Worm (Caenorhabditis elegans) whole organism, midembryonic: ENCODE results near the gene gst-14.

Experiments used
- cog-1 ChIP-seq: sonication (generic microtip); optimal IDR thresholded peaks from 2 replicates; lab custom pipeline; 2016; ENCODE audit warnings: missing genetic modification characterization, missing compliant biosample characterization
- flt-1 ChIP-seq: fragments of 200-800 bp; sonication (Bioruptor generic); IDR thresholded peaks from 2 replicates; pipeline ENCODE4 v1.3.6; 2022; ENCODE audit warnings: missing genetic modification characterization, missing compliant biosample characterization
- klf-2 ChIP-seq: fragments of 200-800 bp; sonication (Bioruptor generic); conservative IDR thresholded peaks from 2 replicates; pipeline ENCODE4 v1.3.6; 2022; ENCODE audit warnings: missing genetic modification reagents, missing genetic modification characterization, missing compliant biosample characterization
- ref-1 ChIP-seq: fragments of 200-800 bp; sonication (Bioruptor generic); conservative IDR thresholded peaks from 2 replicates; pipeline ENCODE4 v1.3.6; 2022; ENCODE audit warnings: missing genetic modification reagents, missing genetic modification characterization, missing compliant biosample characterization
- tab-1 ChIP-seq: fragments of 200-800 bp; sonication (Bioruptor generic); IDR thresholded peaks from 2 replicates; pipeline ENCODE4 v1.3.6; 2022; ENCODE audit warnings: missing genetic modification characterization, missing compliant biosample characterization
- ztf-23 ChIP-seq: fragments of 200-800 bp; sonication (Bioruptor generic); IDR thresholded peaks from 2 replicates; pipeline ENCODE4 v1.3.6; 2022; ENCODE audit warnings: missing genetic modification reagents, missing genetic modification characterization, missing compliant biosample characterization
- ztf-29 ChIP-seq: fragments of 200-800 bp; sonication (Bioruptor generic); IDR thresholded peaks from 2 replicates; pipeline ENCODE4 v1.3.6; 2022; ENCODE audit warnings: missing genetic modification reagents, missing genetic modification characterization, missing compliant biosample characterization

DNA sequence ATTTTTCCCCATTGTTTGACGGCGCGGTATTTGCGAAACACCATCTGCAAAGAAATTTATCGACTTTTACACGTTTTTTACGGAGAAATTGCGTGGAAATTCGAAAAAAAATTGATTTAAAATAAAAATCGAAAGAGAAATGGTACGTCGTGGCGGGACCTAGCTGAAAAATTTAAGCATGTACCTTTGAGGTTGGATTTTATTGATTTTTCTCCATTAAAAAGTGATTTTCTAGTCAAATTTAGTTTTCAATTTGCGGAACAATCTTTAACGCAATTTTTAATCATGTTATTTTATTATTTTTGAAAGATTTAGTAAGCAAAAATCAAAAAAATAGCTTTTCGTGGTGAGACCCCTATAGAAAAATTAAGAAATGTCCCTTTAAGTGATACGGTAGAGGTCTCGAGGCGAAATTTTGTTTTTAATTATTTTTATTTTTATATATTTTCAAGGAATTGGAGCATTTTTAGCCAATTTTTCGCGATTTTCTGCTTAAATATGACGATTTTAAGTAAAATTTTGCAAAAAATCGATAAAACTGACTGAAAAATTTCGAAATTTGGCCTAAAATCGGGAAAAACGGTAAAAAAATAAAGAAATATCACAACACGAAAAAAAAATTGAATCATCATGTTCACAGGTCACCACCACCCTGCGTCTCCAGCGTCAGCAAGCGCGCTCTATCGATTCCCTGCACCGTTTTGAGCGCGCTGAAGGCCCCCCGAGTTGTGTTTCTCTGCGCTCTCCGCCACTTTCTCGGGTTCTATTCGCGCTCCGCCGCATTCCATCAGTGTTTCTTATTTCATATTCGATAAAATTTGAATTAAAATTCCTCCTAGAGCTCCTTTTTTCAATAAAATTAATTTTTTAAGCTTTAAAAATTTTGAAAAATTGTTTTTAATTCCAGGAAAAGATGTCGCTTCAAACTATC lies 40.6 kb downstream of the gst-14 start, which contains the start of the genes mrpl-37 and lin-38:
- TF ChIP-seq flt-1: no peak; the same call in 1 of the 2 replicates
- no peak for TF ChIP-seq ztf-29
- peak; percentile 33 for TF ChIP-seq cog-1 (tag; lab: Kevin White, UChicago)
- TF ChIP-seq klf-2 (GFP tag; lab: Robert Waterston, UW): no peak
- TF ChIP-seq tab-1 (GFP tag; lab: Robert Waterston, UW): no peak
- no peak for TF ChIP-seq ztf-23 (GFP tag; lab: Robert Waterston, UW)
- TF ChIP-seq ref-1: no peak
